Worm (Caenorhabditis elegans): ENCODE results near the gene C25F6.8.

The C25F6.8 gene

ce11 chrX:5475164-5475576, 27.1 kb downstream of the C25F6.8 start (continued):
- TF ChIP-seq C08G9.2 (tag; optimal IDR thresholded peaks at IDR 0.05) (no peak), fkh-6 (tag; optimal IDR thresholded peaks at IDR 0.05) (no peak), ceh-45 (GFP tag; IDR thresholded peaks at IDR 0.05) (no peak), ttx-3 (tag; optimal IDR thresholded peaks at IDR 0.05) (no peak), ceh-48 (tag; optimal IDR thresholded peaks at IDR 0.05) (no peak), eyg-1 (tag; optimal IDR thresholded peaks at IDR 0.05) (peak; percentile 34), dve-1 (tag; optimal IDR thresholded peaks at IDR 0.05) (peak; percentile 50), Y22D7AL.16 (tag; optimal IDR thresholded peaks at IDR 0.05) (no peak), F13H6.1 (tag; optimal IDR thresholded peaks at IDR 0.05) (peak; percentile 55), ceh-31 (tag; optimal IDR thresholded peaks at IDR 0.05) (peak; percentile 76), nhr-232 (tag; optimal IDR thresholded peaks at IDR 0.05) (no peak), elt-4 (tag; optimal IDR thresholded peaks at IDR 0.05) (no peak), ceh-24 (tag; optimal IDR thresholded peaks at IDR 0.05) (no peak), che-1 (tag; optimal IDR thresholded peaks at IDR 0.05) (no peak), ceh-14 (tag; optimal IDR thresholded peaks at IDR 0.05) (no peak), pax-1 (tag; optimal IDR thresholded peaks at IDR 0.05) (peak; percentile 78), hlh-6 (tag; optimal IDR thresholded peaks at IDR 0.05) (peak; percentile 42), mec-3 (tag; optimal IDR thresholded peaks at IDR 0.05; ENCODE audit: borderline replicate concordance) (no peak), fax-1 (tag; optimal IDR thresholded peaks at IDR 0.05) (no peak), pros-1 (tag; optimal IDR thresholded peaks at IDR 0.05) (peak; percentile 25), pat-9 (tag; optimal IDR thresholded peaks at IDR 0.05) (no peak), hlh-13 (GFP tag; optimal IDR thresholded peaks at IDR 0.05) (no peak), dmd-4 (tag; optimal IDR thresholded peaks at IDR 0.05; ENCODE audit: borderline replicate concordance) (no peak), nfya-1 (tag; optimal IDR thresholded peaks at IDR 0.05) (peak; percentile 73), gmeb-2 (tag; optimal IDR thresholded peaks at IDR 0.05) (no peak), lin-11 (tag; optimal IDR thresholded peaks at IDR 0.05) (no peak), ama-1 (optimal IDR thresholded peaks at IDR 0.05) (no peak), npax-4 (tag; optimal IDR thresholded peaks at IDR 0.05) (no peak), ets-4 (tag; optimal IDR thresholded peaks at IDR 0.05) (no peak), sox-4 (tag; optimal IDR thresholded peaks at IDR 0.05) (no peak), elt-2 (tag; optimal IDR thresholded peaks at IDR 0.05) (peak; percentile 63), nhr-11 (tag; optimal IDR thresholded peaks at IDR 0.05) (no peak), ceh-30 (tag; optimal IDR thresholded peaks at IDR 0.05) (peak; percentile 22), C38D4.7 (GFP tag; optimal IDR thresholded peaks at IDR 0.05) (no peak)

ce11 chrX:5476357-5476756, 28.3 kb downstream of the C25F6.8 start:
- TF ChIP-seq elt-2 (tag; optimal IDR thresholded peaks at IDR 0.05) (peak; percentile 47), ceh-24 (tag; optimal IDR thresholded peaks at IDR 0.05) (no peak)

ce11 chrX:5477597-5477996, 29.6 kb downstream of the C25F6.8 start:
- TF ChIP-seq ceh-24 (tag; optimal IDR thresholded peaks at IDR 0.05) (no peak), lin-11 (tag; optimal IDR thresholded peaks at IDR 0.05) (no peak), hlh-8 (tag; optimal IDR thresholded peaks at IDR 0.05) (no peak), ceh-45 (GFP tag; IDR thresholded peaks at IDR 0.05) (no peak), pha-2 (tag; optimal IDR thresholded peaks at IDR 0.05) (no peak), dmd-4 (tag; optimal IDR thresholded peaks at IDR 0.05; ENCODE audit: borderline replicate concordance) (no peak), eyg-1 (tag; optimal IDR thresholded peaks at IDR 0.05) (no peak), zip-5 (tag; optimal IDR thresholded peaks at IDR 0.05) (no peak), ahr-1 (tag; optimal IDR thresholded peaks at IDR 0.05) (no peak), ceh-22 (tag; optimal IDR thresholded peaks at IDR 0.05) (no peak), npax-4 (tag; optimal IDR thresholded peaks at IDR 0.05) (no peak)

ce11 chrX:5478875-5479274, 30.8 kb downstream of the C25F6.8 start:
- TF ChIP-seq fax-1 (tag; optimal IDR thresholded peaks at IDR 0.05) (no peak), hlh-6 (tag; optimal IDR thresholded peaks at IDR 0.05) (no peak), ama-1 (optimal IDR thresholded peaks at IDR 0.05) (no peak), tbx-7 (tag; optimal IDR thresholded peaks at IDR 0.05) (no peak), ref-2 (tag; optimal IDR thresholded peaks at IDR 0.05) (no peak), ets-4 (tag; optimal IDR thresholded peaks at IDR 0.05) (no peak), ceh-45 (GFP tag; IDR thresholded peaks at IDR 0.05) (no peak), zip-5 (tag; optimal IDR thresholded peaks at IDR 0.05) (no peak), ceh-6 (GFP tag; optimal IDR thresholded peaks at IDR 0.05) (no peak), elt-4 (tag; optimal IDR thresholded peaks at IDR 0.05) (no peak)
